Worm (Caenorhabditis elegans) whole organism, early embryonic: Measurements from ENCODE around the gene des-2.

Source experiments
- B0310.2 ChIP-seq: sonication (generic microtip); optimal IDR thresholded peaks from 2 replicates; lab custom pipeline; 2016; ENCODE audit warnings: mild to moderate bottlenecking, missing genetic modification characterization, missing compliant biosample characterization
- pes-1 ChIP-seq: fragments of 200-800 bp; sonication (Bioruptor generic); IDR thresholded peaks from 2 replicates; pipeline ENCODE4 v1.3.6; 2022; ENCODE audit warnings: missing genetic modification reagents, missing genetic modification characterization, missing compliant biosample characterization

DNA sequence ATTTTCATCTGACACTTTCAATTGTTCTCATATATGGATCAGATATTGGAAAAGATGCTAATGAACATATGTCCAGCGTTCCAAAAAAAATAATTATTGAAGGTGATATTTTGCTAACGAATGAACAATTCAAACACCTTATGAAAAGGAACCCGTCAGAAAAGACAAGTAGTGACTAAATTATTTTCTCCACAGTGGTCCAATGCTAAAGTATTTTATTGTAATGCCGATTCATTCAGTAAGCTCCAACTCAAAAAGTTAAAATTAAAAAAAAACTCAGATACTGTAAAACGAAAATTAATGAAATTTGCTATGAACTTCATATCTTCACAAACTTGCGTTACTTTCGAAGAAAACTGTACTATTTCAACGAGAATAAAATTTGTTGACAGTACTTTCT lies 29.5 kb downstream of the des-2 start, which contains the start of gene nas-16:
- TF ChIP-seq pes-1: no peak
- TF ChIP-seq B0310.2 (tag; lab: Kevin White, UChicago): no peak
